Worm (Caenorhabditis elegans) whole organism, L4 larva: ENCODE data around the gene srb-18.

ENCODE experiments used
- F37D6.2 ChIP-seq: sonication (generic microtip); optimal IDR thresholded peaks from 2 replicates; lab custom pipeline; 2016; ENCODE audit warnings: mild to moderate bottlenecking, missing genetic modification characterization, missing compliant biosample characterization
- F44E2.7 ChIP-seq: fragments of 200-800 bp; sonication (Bioruptor generic); IDR thresholded peaks from 2 replicates; pipeline ENCODE4 v2.1.2; 2022; ENCODE audit warnings: missing genetic modification characterization, missing compliant biosample characterization
- T20F7.1 ChIP-seq: fragments of 200-800 bp; sonication (Bioruptor generic); optimal IDR thresholded peaks from 2 replicates; lab custom pipeline; 2018; ENCODE audit warnings: mild to moderate bottlenecking, missing genetic modification characterization, missing compliant biosample characterization
- Y75B8A.6 ChIP-seq: fragments of 200-800 bp; sonication (Bioruptor generic); IDR thresholded peaks from 2 replicates; pipeline ENCODE4 v1.3.6; 2022; ENCODE audit warnings: missing genetic modification reagents, missing genetic modification characterization, missing compliant biosample characterization
- aha-1 ChIP-seq: fragments of 150-350 bp; peaks from one replicate; lab custom pipeline; 2014; ENCODE audit warnings: missing biosample characterization, missing genetic modification characterization
- arid-1 ChIP-seq: fragments of 200-800 bp; sonication (Bioruptor generic); conservative IDR thresholded peaks from 2 replicates; pipeline ENCODE4 v1.3.6; 2022; ENCODE audit warnings: missing genetic modification reagents, missing genetic modification characterization, missing compliant biosample characterization
- attf-4 ChIP-seq: sonication (generic microtip); optimal IDR thresholded peaks from 3 replicates; lab custom pipeline; 2017; ENCODE audit warnings: missing biosample characterization, missing genetic modification characterization
- ceh-28 ChIP-seq: fragments of 150-350 bp; optimal IDR thresholded peaks from 2 replicates; lab custom pipeline; 2014; ENCODE audit warnings: missing biosample characterization, missing genetic modification reagents, missing genetic modification characterization
- ceh-32 ChIP-seq: sonication (generic microtip); optimal IDR thresholded peaks from 2 replicates; lab custom pipeline; 2016; ENCODE audit warnings: mild to moderate bottlenecking, missing genetic modification characterization, missing compliant biosample characterization; ENCODE audit not compliant: poor library complexity
- ceh-44 ChIP-seq: fragments of 200-800 bp; sonication (Bioruptor generic); IDR thresholded peaks from 2 replicates; pipeline ENCODE4 v1.3.6; 2022; ENCODE audit warnings: missing genetic modification reagents, missing genetic modification characterization, missing compliant biosample characterization
- ctbp-1 ChIP-seq: fragments of 200-800 bp; sonication (Bioruptor generic); IDR thresholded peaks from 2 replicates; pipeline ENCODE4 v1.3.6; 2022; ENCODE audit warnings: missing genetic modification reagents, missing genetic modification characterization, missing compliant biosample characterization
- daf-16 ChIP-seq, 3 experiments: sonication (generic microtip); optimal IDR thresholded peaks; 2 replicates each; lab custom pipeline; 2016 to 2017; ENCODE audit warnings: missing genetic modification characterization in 3 of 3, missing genetic modification reagents in 3 of 3, mild to moderate bottlenecking in 2 of 3, missing compliant biosample characterization in 2 of 3, missing biosample characterization in 1 of 3, moderate library complexity in 1 of 3
- daf-19 ChIP-seq: fragments of 200-800 bp; sonication (Bioruptor generic); conservative IDR thresholded peaks from 2 replicates; pipeline ENCODE4 v1.3.6; 2022; ENCODE audit warnings: missing genetic modification characterization, missing compliant biosample characterization
- dmd-6 ChIP-seq: fragments of 200-800 bp; sonication (Bioruptor generic); IDR thresholded peaks from 2 replicates; pipeline ENCODE4 v1.3.6; 2022; ENCODE audit warnings: missing genetic modification reagents, missing genetic modification characterization, missing compliant biosample characterization
- gei-8 ChIP-seq: fragments of 200-800 bp; sonication (Bioruptor generic); optimal IDR thresholded peaks from 2 replicates; lab custom pipeline; 2018; ENCODE audit warnings: mild to moderate bottlenecking, missing genetic modification characterization, missing compliant biosample characterization
- jun-1 ChIP-seq: fragments of 150-350 bp; optimal IDR thresholded peaks from 2 replicates; lab custom pipeline; 2014; ENCODE audit warnings: missing biosample characterization, missing genetic modification reagents, missing genetic modification characterization
- lin-1 ChIP-seq: fragments of 200-800 bp; sonication (Bioruptor generic); IDR thresholded peaks from 2 replicates; pipeline ENCODE4 v1.3.6; 2022; ENCODE audit warnings: missing genetic modification reagents, missing genetic modification characterization, missing compliant biosample characterization
- lin-15B ChIP-seq: fragments of 150-350 bp; sonication (generic microtip); optimal IDR thresholded peaks from 3 replicates; lab custom pipeline; 2014; ENCODE audit warnings: missing biosample characterization, missing genetic modification characterization
- lin-39 ChIP-seq: fragments of 150-350 bp; optimal IDR thresholded peaks from 2 replicates; lab custom pipeline; 2014; ENCODE audit warnings: missing biosample characterization, missing genetic modification reagents, missing genetic modification characterization
- lir-3 ChIP-seq: sonication (generic microtip); optimal IDR thresholded peaks from 2 replicates; lab custom pipeline; 2016; ENCODE audit warnings: mild to moderate bottlenecking, missing genetic modification characterization, missing compliant biosample characterization
- madf-5 ChIP-seq, 2 experiments: fragments of 200-800 bp; sonication (Bioruptor generic); IDR thresholded peaks; 2 replicates each; pipeline ENCODE4 v1.3.6; 2022; ENCODE audit warnings: missing compliant biosample characterization in 2 of 2, missing genetic modification characterization in 2 of 2
- mdl-1 ChIP-seq, 2 experiments: fragments of 150-350 bp in 1 of 2; sonication (generic microtip) in 1 of 2; optimal IDR thresholded peaks; 2 replicates each; lab custom pipeline; 2014 to 2017; ENCODE audit warnings: missing biosample characterization in 2 of 2, missing genetic modification characterization in 2 of 2
- mes-2 ChIP-seq: sonication (generic microtip); optimal IDR thresholded peaks from 2 replicates; lab custom pipeline; 2016; ENCODE audit warnings: missing genotype, mild to moderate bottlenecking, missing genetic modification characterization, missing compliant biosample characterization; ENCODE audit not compliant: poor library complexity, severe bottlenecking
- mxl-3 ChIP-seq: fragments of 200-800 bp; sonication (Bioruptor generic); optimal IDR thresholded peaks from 2 replicates; lab custom pipeline; 2018; ENCODE audit warnings: mild to moderate bottlenecking, missing genetic modification characterization, missing compliant biosample characterization
- nhr-10 ChIP-seq: fragments of 150-350 bp; optimal IDR thresholded peaks from 2 replicates; lab custom pipeline; 2014; ENCODE audit warnings: missing biosample characterization, missing genetic modification characterization
- nhr-102 ChIP-seq: sonication (generic microtip); optimal IDR thresholded peaks from 2 replicates; lab custom pipeline; 2016; ENCODE audit warnings: mild to moderate bottlenecking, missing genetic modification characterization, moderate library complexity, missing compliant biosample characterization
- nhr-11 ChIP-seq: fragments of 150-350 bp; optimal IDR thresholded peaks from 2 replicates; lab custom pipeline; 2014; ENCODE audit warnings: missing biosample characterization, missing genetic modification characterization
- nhr-111 ChIP-seq: fragments of 200-800 bp; sonication (Bioruptor generic); optimal IDR thresholded peaks from 2 replicates; lab custom pipeline; 2018; ENCODE audit warnings: mild to moderate bottlenecking, missing genetic modification characterization, missing compliant biosample characterization
- nhr-25 ChIP-seq: sonication (generic microtip); optimal IDR thresholded peaks from 2 replicates; lab custom pipeline; 2017; ENCODE audit warnings: missing genetic modification characterization, mild to moderate bottlenecking, missing compliant biosample characterization, antibody characterized with exemption, moderate library complexity, borderline replicate concordance; ENCODE audit not compliant: insufficient read depth
- nhr-28 ChIP-seq: fragments of 150-350 bp; optimal IDR thresholded peaks from 2 replicates; lab custom pipeline; 2014; ENCODE audit warnings: missing biosample characterization, missing genetic modification characterization
- nhr-48 ChIP-seq: sonication (generic microtip); optimal IDR thresholded peaks from 2 replicates; lab custom pipeline; 2016; ENCODE audit warnings: mild to moderate bottlenecking, missing genetic modification characterization, missing compliant biosample characterization
- nhr-6 ChIP-seq: fragments of 150-350 bp; optimal IDR thresholded peaks from 2 replicates; lab custom pipeline; 2014; ENCODE audit warnings: missing biosample characterization, missing genetic modification characterization
- nhr-76 ChIP-seq: fragments of 150-350 bp; optimal IDR thresholded peaks from 2 replicates; lab custom pipeline; 2014; ENCODE audit warnings: missing biosample characterization, missing genetic modification characterization
- nhr-77 ChIP-seq: fragments of 150-350 bp; optimal IDR thresholded peaks from 2 replicates; lab custom pipeline; 2014; ENCODE audit warnings: missing biosample characterization, missing genetic modification characterization
- rbr-2 ChIP-seq: sonication (generic microtip); optimal IDR thresholded peaks from 2 replicates; lab custom pipeline; 2016; ENCODE audit warnings: missing genotype, missing genetic modification characterization, missing compliant biosample characterization
- skn-1 ChIP-seq: fragments of 150-350 bp; optimal IDR thresholded peaks from 2 replicates; lab custom pipeline; 2014; ENCODE audit warnings: missing biosample characterization, missing genetic modification characterization
- snpc-4 ChIP-seq: fragments of 150-350 bp; optimal IDR thresholded peaks from 2 replicates; lab custom pipeline; 2014; ENCODE audit warnings: missing biosample characterization, missing genetic modification characterization
- spr-3 ChIP-seq: fragments of 200-800 bp; sonication (Bioruptor generic); optimal IDR thresholded peaks from 2 replicates; lab custom pipeline; 2018; ENCODE audit warnings: mild to moderate bottlenecking, missing genetic modification characterization, missing compliant biosample characterization
- tag-97 ChIP-seq: fragments of 200-800 bp; sonication (Bioruptor generic); IDR thresholded peaks from 2 replicates; pipeline ENCODE4 v1.3.6; 2022; ENCODE audit warnings: missing genetic modification characterization, missing compliant biosample characterization
- unc-39 ChIP-seq: sonication (generic microtip); optimal IDR thresholded peaks from 2 replicates; lab custom pipeline; 2017; ENCODE audit warnings: missing biosample characterization, missing genetic modification characterization
- unc-62 ChIP-seq, 3 experiments: fragments of 150-350 bp in 1 of 3; sonication (generic microtip); optimal IDR thresholded peaks in 2 of 3; peaks in 1 of 3; 1 replicate in 1 of 3; 2 replicates in 2 of 3; lab custom pipeline; 2014 to 2017; ENCODE audit warnings: missing biosample characterization in 3 of 3, missing genetic modification characterization in 3 of 3, missing genetic modification reagents in 3 of 3, missing genotype in 1 of 3
- zfp-2 ChIP-seq: sonication (generic microtip); optimal IDR thresholded peaks from 2 replicates; lab custom pipeline; 2016; ENCODE audit warnings: mild to moderate bottlenecking, missing genetic modification characterization, missing compliant biosample characterization
- zfp-3 ChIP-seq: fragments of 200-800 bp; sonication (Bioruptor generic); conservative IDR thresholded peaks from 2 replicates; pipeline ENCODE4 v1.3.6; 2022; ENCODE audit warnings: missing genetic modification reagents, missing genetic modification characterization, missing compliant biosample characterization
- zip-11 ChIP-seq: fragments of 200-800 bp; sonication (Bioruptor generic); IDR thresholded peaks from 2 replicates; pipeline ENCODE4 v1.3.6; 2022; ENCODE audit warnings: missing genetic modification characterization, missing compliant biosample characterization

The srb-18 gene

DNA sequence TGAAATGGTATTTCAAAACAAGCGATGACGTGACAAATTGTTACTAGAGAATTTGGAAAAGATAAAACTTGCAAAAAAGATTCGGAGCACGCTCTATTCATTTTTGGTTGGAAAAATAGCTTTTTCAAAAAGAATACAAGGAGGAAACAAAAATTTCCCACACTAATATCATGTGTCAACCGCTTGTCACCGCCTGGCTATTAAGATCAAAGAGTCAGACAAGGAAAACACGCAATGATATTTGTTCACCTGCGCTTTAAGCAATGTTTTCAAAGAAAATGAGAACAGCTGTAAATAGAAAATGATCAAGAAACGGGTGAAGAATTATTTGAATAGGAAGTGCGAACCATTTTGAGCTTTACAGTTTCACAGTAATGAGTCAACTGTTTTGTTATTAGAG lies 38.3 kb upstream of the srb-18 start, which contains the start of gene srh-125:
srh-125 (minus strand) TSS at position 101 of the 400 bp plus-strand sequence.
- TF ChIP-seq rbr-2 (no peak), gei-8 (no peak), daf-16 (GFP tag; optimal IDR thresholded peaks at IDR 0.05; lab: Kevin White, UChicago) (no peak), daf-16 (tag; optimal IDR thresholded peaks at IDR 0.05; lab: Kevin White, UChicago) (no peak), zfp-3 (GFP tag; lab: Robert Waterston, UW) (no peak), Y75B8A.6 (no peak), mdl-1 (tag; optimal IDR thresholded peaks at IDR 0.05; lab: Kevin White, UChicago) (no peak), unc-62 (GFP tag; optimal IDR thresholded peaks at IDR 0.05 in 1 of 2; lab: Kevin White, UChicago) (no peak), unc-62 (tag; optimal IDR thresholded peaks at IDR 0.05; lab: Kevin White, UChicago) (no peak)
- TF ChIP-seq, all 104 proteins: peak for 0

- TF ChIP-seq nhr-48 (no peak), ctbp-1 (GFP tag; lab: Robert Waterston, UW) (no peak), nhr-111 (GFP tag; lab: Kevin White, UChicago) (no peak), tag-97 (GFP tag; lab: Robert Waterston, UW) (no peak), T20F7.1 (GFP tag; lab: Kevin White, UChicago) (no peak), madf-5 (GFP tag; IDR thresholded peaks at IDR 0.05; lab: Robert Waterston, UW) (no peak), nhr-76 (tag; lab: Kevin White, UChicago) (no peak), mdl-1 (tag; optimal IDR thresholded peaks at IDR 0.05; lab: Kevin White, UChicago) (no peak), attf-4 (tag; lab: Kevin White, UChicago) (no peak), spr-3 (GFP tag; lab: Kevin White, UChicago) (no peak), daf-16 (GFP tag; optimal IDR thresholded peaks at IDR 0.05; lab: Kevin White, UChicago) (no peak), daf-16 (tag; optimal IDR thresholded peaks at IDR 0.05; lab: Kevin White, UChicago) (no peak), F44E2.7 (GFP tag; lab: Robert Waterston, UW) (no peak), unc-39 (tag; lab: Kevin White, UChicago) (no peak), dmd-6 (GFP tag; lab: Robert Waterston, UW) (no peak), lin-1 (GFP tag; lab: Robert Waterston, UW) (no peak), nhr-28 (tag; lab: Kevin White, UChicago) (no peak)
- TF ChIP-seq, all 104 proteins: peak for 0
Observed at ce11 chrV:7478404-7478803, 36.6 kb upstream of the srb-18 start, which contains the start of gene str-190. TSS of gene str-190 (minus strand) at chrV:7478504.

- TF ChIP-seq lin-15B (tag; lab: Kevin White, UChicago) (no peak), ceh-28 (tag; lab: Kevin White, UChicago) (no peak), mxl-3 (GFP tag; lab: Kevin White, UChicago) (no peak), snpc-4 (no peak), spr-3 (GFP tag; lab: Kevin White, UChicago) (no peak), nhr-6 (tag; lab: Kevin White, UChicago) (no peak), lin-39 (tag; lab: Kevin White, UChicago) (no peak), jun-1 (tag; lab: Kevin White, UChicago) (no peak), nhr-11 (tag; lab: Kevin White, UChicago) (no peak), ceh-32 (tag; lab: Kevin White, UChicago) (no peak)
Observed at ce11 chrV:7480949-7481348, 34.1 kb upstream of the srb-18 start, which contains the start of gene C18B10.6. TSS of gene C18B10.6 (minus strand) at chrV:7481049.

- no peak for TF ChIP-seq zip-11 (GFP tag; lab: Robert Waterston, UW)
- TF ChIP-seq nhr-102: no peak
- TF ChIP-seq skn-1 (tag; lab: Kevin White, UChicago): no peak
- TF ChIP-seq zfp-2 (tag; lab: Kevin White, UChicago): no peak
- no peak for TF ChIP-seq attf-4 (tag; lab: Kevin White, UChicago)
- TF ChIP-seq lir-3: no peak
- no peak for TF ChIP-seq daf-19 (GFP tag; lab: Robert Waterston, UW)
- TF ChIP-seq F37D6.2 (tag; lab: Kevin White, UChicago): no peak
- TF ChIP-seq nhr-48: no peak
- no peak for TF ChIP-seq mxl-3 (GFP tag; lab: Kevin White, UChicago)
- no peak for TF ChIP-seq mes-2
- TF ChIP-seq nhr-25 (tag; lab: Kevin White, UChicago): no peak
- TF ChIP-seq ceh-44 (GFP tag; lab: Robert Waterston, UW): no peak
- TF ChIP-seq nhr-76 (tag; lab: Kevin White, UChicago): no peak
- no peak for TF ChIP-seq ceh-32 (tag; lab: Kevin White, UChicago)
- no peak for TF ChIP-seq aha-1 (tag; lab: Kevin White, UChicago)
- no peak for TF ChIP-seq arid-1 (GFP tag; lab: Robert Waterston, UW)
- TF ChIP-seq nhr-77 (tag; lab: Kevin White, UChicago): no peak
- no peak for TF ChIP-seq nhr-10 (tag; lab: Kevin White, UChicago)
Observed at ce11 chrV:7485000-7485399, 30.0 kb upstream of the srb-18 start, which contains the start of gene srbc-8. TSS of gene srbc-8 (minus strand) at chrV:7485100.
